Worm (Caenorhabditis elegans) whole organism, midembryonic: Measurements from ENCODE around the gene ZK792.5.

ENCODE experiments used
- ref-1 ChIP-seq: fragments of 200-800 bp; sonication (Bioruptor generic); conservative IDR thresholded peaks from 2 replicates; pipeline ENCODE4 v1.3.6; 2022; ENCODE audit warnings: missing genetic modification reagents, missing genetic modification characterization, missing compliant biosample characterization
- ztf-23 ChIP-seq: fragments of 200-800 bp; sonication (Bioruptor generic); IDR thresholded peaks from 2 replicates; pipeline ENCODE4 v1.3.6; 2022; ENCODE audit warnings: missing genetic modification reagents, missing genetic modification characterization, missing compliant biosample characterization
- ztf-29 ChIP-seq: fragments of 200-800 bp; sonication (Bioruptor generic); IDR thresholded peaks from 2 replicates; pipeline ENCODE4 v1.3.6; 2022; ENCODE audit warnings: missing genetic modification reagents, missing genetic modification characterization, missing compliant biosample characterization

- no peak for TF ChIP-seq ref-1
- TF ChIP-seq ztf-29 (GFP tag; lab: Robert Waterston, UW): no peak
- TF ChIP-seq ztf-23 (GFP tag; lab: Robert Waterston, UW): no peak
Measured at ce11 chrIV:11650344-11650743, 37.6 kb downstream of the ZK792.5 start.
